Worm (Caenorhabditis elegans): ENCODE measurements around the gene T11F9.1.

ce11 chrV:11488288-11488687, 28.9 kb downstream of the T11F9.1 start:
- TF ChIP-seq C17E4.6 (GFP tag; IDR thresholded peaks at IDR 0.05) (no peak), ccch-3 (GFP tag; optimal IDR thresholded peaks at IDR 0.05) (no peak), K11D2.4 (GFP tag; IDR thresholded peaks at IDR 0.05) (no peak), akir-1 (GFP tag; optimal IDR thresholded peaks at IDR 0.05) (no peak), madf-10 (tag; optimal IDR thresholded peaks at IDR 0.05) (no peak), F52B5.7 (tag; optimal IDR thresholded peaks at IDR 0.05) (no peak)

Measured in whole organism, young adult.